Fruit fly (Drosophila melanogaster): ENCODE data around the gene Dip-C.

Dip-C gene

DNA sequence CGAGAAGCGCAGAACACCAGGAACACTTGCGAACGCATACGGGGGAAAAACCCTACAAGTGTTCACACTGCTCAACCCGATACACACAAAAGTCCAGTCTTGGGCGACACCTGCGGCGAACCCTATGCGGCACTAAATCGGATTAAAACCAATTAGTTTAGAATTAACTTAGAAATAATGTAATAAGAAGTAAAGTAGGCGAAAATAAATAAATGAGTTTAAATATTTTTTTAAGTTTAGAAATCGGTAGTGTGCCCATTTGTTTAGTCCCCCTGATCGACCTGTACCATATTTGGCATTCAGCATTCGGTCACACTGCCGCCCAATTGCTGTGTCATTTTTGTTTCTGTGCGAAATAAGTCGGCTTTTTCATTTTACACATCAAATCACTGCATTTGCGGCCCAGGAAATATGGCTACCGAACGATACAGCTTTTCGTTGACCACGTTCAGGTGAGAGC is 17.5 kb upstream of the Dip-C start, which contains the start of gene Prosalpha2 (continued):
- TF ChIP-seq Oli (tag; optimal IDR thresholded peaks at IDR 0.05) (no peak), nmo (GFP tag; optimal IDR thresholded peaks at IDR 0.05) (peak; percentile 42), Dref (GFP tag; IDR thresholded peaks at IDR 0.05) (peak; percentile 25; the same call in 1 of the 2 replicates), sug (tag; optimal IDR thresholded peaks at IDR 0.05) (peak; percentile 40), Hsf (GFP tag; optimal IDR thresholded peaks at IDR 0.05) (peak; percentile 12), CG17829 (tag; optimal IDR thresholded peaks at IDR 0.05) (peak; percentile 33), chif (GFP tag; optimal IDR thresholded peaks at IDR 0.05) (no peak), zf30C (GFP tag; optimal IDR thresholded peaks at IDR 0.05) (peak; percentile 19), CoRest (tag; optimal IDR thresholded peaks at IDR 0.05) (peak; percentile 74), Fer3 (tag; optimal IDR thresholded peaks at IDR 0.05) (peak; percentile 1), MESR4 (GFP tag; optimal IDR thresholded peaks at IDR 0.05) (peak; percentile 66), MBD-R2 (GFP tag; IDR thresholded peaks at IDR 0.05) (peak; percentile 82), CG31388 (GFP tag; optimal IDR thresholded peaks at IDR 0.05) (no peak), CG32532 (GFP tag; IDR thresholded peaks at IDR 0.05) (peak; percentile 30; the same call in 1 of the 2 replicates), CG6854 (GFP tag; optimal IDR thresholded peaks at IDR 0.05) (no peak), Myb (GFP tag; optimal IDR thresholded peaks at IDR 0.05) (peak; percentile 20), CG32767 (GFP tag; IDR thresholded peaks at IDR 0.05) (peak; percentile 51), Nf-YC (tag; optimal IDR thresholded peaks at IDR 0.05) (peak; percentile 30), Sin3A (optimal IDR thresholded peaks at IDR 0.05) (peak; percentile 66), grau (tag; optimal IDR thresholded peaks at IDR 0.05) (peak; percentile 18), CG12155 (GFP tag; optimal IDR thresholded peaks at IDR 0.05) (peak; percentile 14), CG17361 (GFP tag; IDR thresholded peaks at IDR 0.05) (0 out of 3 replicates have a peak, but pooled peaks have one; percentile 27), CG4617 (GFP tag; optimal IDR thresholded peaks at IDR 0.05; ENCODE audit: borderline replicate concordance) (peak; percentile 57), Sry-β (GFP tag; optimal IDR thresholded peaks at IDR 0.05) (peak; percentile 19), CG17385 (GFP tag; optimal IDR thresholded peaks at IDR 0.05) (no peak), CG17802 (tag; optimal IDR thresholded peaks at IDR 0.05) (peak; percentile 64), CG30020 (tag; optimal IDR thresholded peaks at IDR 0.05) (peak; percentile 53), seq (GFP tag; IDR thresholded peaks at IDR 0.05) (no peak), CTCF (GFP tag; optimal IDR thresholded peaks at IDR 0.05) (peak; percentile 9), dysf (GFP tag; IDR thresholded peaks at IDR 0.05) (peak; percentile 32; the same call in 1 of the 3 replicates), peb (GFP tag; IDR thresholded peaks at IDR 0.05) (no peak), CG3847 (GFP tag; IDR thresholded peaks at IDR 0.05) (no peak), CG2120 (GFP tag; optimal IDR thresholded peaks at IDR 0.05) (peak; percentile 52), Bteb2 (GFP tag; optimal IDR thresholded peaks at IDR 0.05) (no peak), Fer1 (GFP tag; optimal IDR thresholded peaks at IDR 0.05) (peak; percentile 21), CG2712 (tag; optimal IDR thresholded peaks at IDR 0.05) (peak; percentile 28), slbo (GFP tag; IDR thresholded peaks at IDR 0.05) (peak; percentile 39), pzg (GFP tag; optimal IDR thresholded peaks at IDR 0.05) (peak; percentile 61), CG9797 (GFP tag; optimal IDR thresholded peaks at IDR 0.05) (peak; percentile 84), CG12942 (GFP tag; optimal IDR thresholded peaks at IDR 0.05) (no peak), z (GFP tag; IDR thresholded peaks at IDR 0.05) (no peak), E2f2 (GFP tag; IDR thresholded peaks at IDR 0.05) (peak; percentile 68), CG15514 (GFP tag; optimal IDR thresholded peaks at IDR 0.05) (peak; percentile 62), Sry-δ (GFP tag; optimal IDR thresholded peaks at IDR 0.05) (no peak), zen2 (GFP tag; IDR thresholded peaks at IDR 0.05; ENCODE audit: partially characterized antibody) (no peak), Hr39 (optimal IDR thresholded peaks at IDR 0.05) (no peak), insv (GFP tag; optimal IDR thresholded peaks at IDR 0.05) (peak in 1 of 2 experiments; percentile 31), pho (GFP tag; optimal IDR thresholded peaks at IDR 0.05) (no peak), Lhr (GFP tag; optimal IDR thresholded peaks at IDR 0.05) (peak; percentile 26), CG14710 (tag; optimal IDR thresholded peaks at IDR 0.05) (peak; percentile 80), CG11093 (GFP tag; IDR thresholded peaks at IDR 0.05) (no peak; the same call in 2 of the 3 replicates), HmgZ (tag; optimal IDR thresholded peaks at IDR 0.05) (peak; percentile 13)
